Worm (Caenorhabditis elegans) whole organism, early embryonic: ENCODE results near the gene syx-6.

Experiments used
- B0310.2 ChIP-seq: sonication (generic microtip); optimal IDR thresholded peaks from 2 replicates; lab custom pipeline; 2016; ENCODE audit warnings: mild to moderate bottlenecking, missing genetic modification characterization, missing compliant biosample characterization
- F13C5.2 ChIP-seq: sonication (generic microtip); optimal IDR thresholded peaks from 2 replicates; lab custom pipeline; 2017; ENCODE audit warnings: mild to moderate bottlenecking, missing genetic modification characterization, inconsistent platforms, missing compliant biosample characterization
- aly-1 ChIP-seq: sonication (generic microtip); optimal IDR thresholded peaks from 2 replicates; lab custom pipeline; 2016; ENCODE audit warnings: missing genetic modification characterization, missing compliant biosample characterization
- ama-1 ChIP-seq: fragments of 150-350 bp; optimal IDR thresholded peaks from 2 replicates; lab custom pipeline; 2014
- ceh-13 ChIP-seq: fragments of 200-800 bp; sonication (Bioruptor generic); optimal IDR thresholded peaks from 2 replicates; lab custom pipeline; 2018; ENCODE audit warnings: mild to moderate bottlenecking, missing genetic modification characterization, missing compliant biosample characterization
- ets-7 ChIP-seq: sonication (generic microtip); optimal IDR thresholded peaks from 2 replicates; lab custom pipeline; 2016; ENCODE audit warnings: missing genotype, missing genetic modification characterization, missing compliant biosample characterization
- flt-1 ChIP-seq: fragments of 200-800 bp; sonication (Bioruptor generic); IDR thresholded peaks from 2 replicates; pipeline ENCODE4 v1.3.6; 2022; ENCODE audit warnings: missing genetic modification characterization, missing compliant biosample characterization
- sea-1 ChIP-seq: fragments of 200-800 bp; sonication (Bioruptor generic); conservative IDR thresholded peaks from 2 replicates; pipeline ENCODE4 v1.3.6; 2022; ENCODE audit warnings: missing genetic modification characterization, missing compliant biosample characterization

ce11 chrX:3155111-3155843, 9.0 kb upstream of the syx-6 start:
- TF ChIP-seq B0310.2 (tag; lab: Kevin White, UChicago) (no peak), flt-1 (GFP tag; lab: Robert Waterston, UW) (no peak), sea-1 (no peak), ceh-13 (no peak), ets-7 (tag; lab: Kevin White, UChicago) (no peak), F13C5.2 (no peak), ama-1 (lab: Kevin White, UChicago) (no peak), aly-1 (tag; lab: Kevin White, UChicago) (no peak)
